Fruit fly (Drosophila melanogaster): Measurements from ENCODE around the gene CG1275.
A peak's percentile ranks its signal among the peaks of the same experiment; 100 is the strongest.

DNA sequence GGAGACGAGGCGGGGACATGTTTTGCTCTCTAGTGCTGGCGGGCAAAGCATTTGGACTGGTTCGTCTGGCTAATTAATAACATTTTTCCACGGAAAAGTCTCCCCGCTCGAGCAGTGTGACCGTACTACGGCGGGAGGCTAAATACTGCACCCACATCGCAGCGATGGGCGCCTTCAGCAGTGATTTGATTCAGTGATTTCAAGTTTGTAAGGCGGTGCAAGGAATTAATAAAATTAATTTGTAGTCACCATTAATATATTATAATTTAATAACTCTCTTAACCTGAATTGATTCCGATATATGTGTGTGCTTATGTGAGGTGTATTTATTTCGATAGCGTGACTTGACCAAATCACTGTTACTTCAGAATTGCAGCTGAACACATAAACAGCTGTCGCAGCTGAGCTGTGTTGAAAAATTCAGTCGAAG, 5.3 kb upstream of the CG1275 start, which contains the start of the genes oxt and CG13807:
- TF ChIP-seq CG31388 (GFP tag; optimal IDR thresholded peaks at IDR 0.05) (peak; percentile 48), CG18599 (GFP tag; optimal IDR thresholded peaks at IDR 0.05) (peak; percentile 83), nom (GFP tag; optimal IDR thresholded peaks at IDR 0.05) (peak; percentile 63), CG17912 (GFP tag; optimal IDR thresholded peaks at IDR 0.05) (peak; percentile 84), CG16813 (GFP tag; IDR thresholded peaks at IDR 0.05; ENCODE audit: partially characterized antibody) (no peak), NC2α (GFP tag; optimal IDR thresholded peaks at IDR 0.05) (no peak), CG9609 (GFP tag; optimal IDR thresholded peaks at IDR 0.05) (peak; percentile 59)
